Worm (Caenorhabditis elegans) whole organism, young adult: Measurements from ENCODE around the gene ech-9.

Source experiments
- C06A6.2 ChIP-seq: fragments of 200-800 bp; sonication (Bioruptor generic); conservative IDR thresholded peaks from 2 replicates; pipeline ENCODE4 v1.3.6; 2022; ENCODE audit warnings: missing genetic modification characterization, missing compliant biosample characterization
- F23B12.7 ChIP-seq: sonication (generic microtip); optimal IDR thresholded peaks from 2 replicates; lab custom pipeline; 2017; ENCODE audit warnings: missing genetic modification characterization, mild to moderate bottlenecking, missing compliant biosample characterization, antibody characterized with exemption, moderate library complexity; ENCODE audit not compliant: insufficient read depth
- F52B5.7 ChIP-seq: sonication (generic microtip); optimal IDR thresholded peaks from 2 replicates; lab custom pipeline; 2016; ENCODE audit warnings: mild to moderate bottlenecking, missing genetic modification characterization, missing compliant biosample characterization
- F57C9.4 ChIP-seq: sonication (generic microtip); optimal IDR thresholded peaks from 2 replicates; lab custom pipeline; 2017; ENCODE audit warnings: mild to moderate bottlenecking, missing genetic modification characterization, missing compliant biosample characterization
- K11D2.4 ChIP-seq: fragments of 200-800 bp; sonication (Bioruptor generic); IDR thresholded peaks from 2 replicates; pipeline ENCODE4 v1.3.6; 2022; ENCODE audit warnings: missing genetic modification reagents, missing genetic modification characterization, missing compliant biosample characterization
- T26A5.8 ChIP-seq: sonication (generic microtip); optimal IDR thresholded peaks from 2 replicates; lab custom pipeline; 2016; ENCODE audit warnings: missing genetic modification characterization, missing compliant biosample characterization
- Y67H2A.10 ChIP-seq: fragments of 200-800 bp; sonication (Bioruptor generic); conservative IDR thresholded peaks from 2 replicates; pipeline ENCODE4 v1.3.6; 2022; ENCODE audit warnings: missing genetic modification reagents, missing genetic modification characterization, missing compliant biosample characterization
- ama-1 ChIP-seq, 3 experiments: fragments of 150-350 bp in 1 of 3; sonication (generic microtip) in 2 of 3; optimal IDR thresholded peaks; 2 replicates each; lab custom pipeline; 2014 to 2018; ENCODE audit warnings: missing biosample characterization in 2 of 3, missing genetic modification characterization in 2 of 3, missing genetic modification reagents in 2 of 3
- attf-3 ChIP-seq: fragments of 200-800 bp; sonication (Bioruptor generic); conservative IDR thresholded peaks from 2 replicates; pipeline ENCODE4 v1.3.6; 2022; ENCODE audit warnings: missing genetic modification reagents, missing genetic modification characterization, missing compliant biosample characterization
- attf-5 ChIP-seq: fragments of 200-800 bp; sonication (Bioruptor generic); optimal IDR thresholded peaks from 2 replicates; lab custom pipeline; 2018; ENCODE audit warnings: mild to moderate bottlenecking, missing genetic modification characterization, missing compliant biosample characterization
- ccch-3 ChIP-seq: fragments of 200-800 bp; sonication (Bioruptor generic); optimal IDR thresholded peaks from 2 replicates; lab custom pipeline; 2018; ENCODE audit warnings: mild to moderate bottlenecking, missing genetic modification characterization, missing compliant biosample characterization
- ceh-79 ChIP-seq: sonication (generic microtip); optimal IDR thresholded peaks from 2 replicates; lab custom pipeline; 2017; ENCODE audit warnings: mild to moderate bottlenecking, missing genetic modification characterization, missing compliant biosample characterization
- dpff-1 ChIP-seq: sonication (generic microtip); optimal IDR thresholded peaks from 2 replicates; lab custom pipeline; 2017; ENCODE audit warnings: mild to moderate bottlenecking, missing genetic modification characterization, missing compliant biosample characterization
- efl-1 ChIP-seq: fragments of 150-350 bp; optimal IDR thresholded peaks from 2 replicates; lab custom pipeline; 2014; ENCODE audit warnings: missing biosample characterization, missing genetic modification reagents, missing genetic modification characterization
- egl-18 ChIP-seq: fragments of 200-800 bp; sonication (Bioruptor generic); IDR thresholded peaks from 2 replicates; pipeline ENCODE4 v1.3.6; 2022; ENCODE audit warnings: missing genetic modification reagents, missing genetic modification characterization, missing compliant biosample characterization
- egrh-3 ChIP-seq: fragments of 200-800 bp; sonication (Bioruptor generic); IDR thresholded peaks from 2 replicates; pipeline ENCODE4 v1.3.6; 2022; ENCODE audit warnings: missing genetic modification reagents, missing genetic modification characterization, missing compliant biosample characterization
- fkh-3 ChIP-seq: sonication (generic microtip); optimal IDR thresholded peaks from 2 replicates; lab custom pipeline; 2016; ENCODE audit warnings: mild to moderate bottlenecking, missing genetic modification characterization, missing compliant biosample characterization
- gei-17 ChIP-seq: fragments of 200-800 bp; sonication (Bioruptor generic); optimal IDR thresholded peaks from 2 replicates; lab custom pipeline; 2018; ENCODE audit warnings: mild to moderate bottlenecking, missing genetic modification characterization, missing compliant biosample characterization
- hmg-1.2 ChIP-seq: fragments of 200-800 bp; sonication (Bioruptor generic); IDR thresholded peaks from 2 replicates; pipeline ENCODE4 v1.3.6; 2022; ENCODE audit warnings: missing genetic modification reagents, missing genetic modification characterization, missing compliant biosample characterization
- lag-1 ChIP-seq: fragments of 200-800 bp; sonication (Bioruptor generic); IDR thresholded peaks from 2 replicates; pipeline ENCODE4 v1.3.6; 2022; ENCODE audit warnings: missing genetic modification reagents, missing genetic modification characterization, missing compliant biosample characterization
- lin-35 ChIP-seq, 3 experiments: fragments of 150-350 bp in 2 of 3; sonication (generic microtip) in 1 of 3; optimal IDR thresholded peaks; 2 replicates each; lab custom pipeline; 2014 to 2018; ENCODE audit warnings: missing biosample characterization in 3 of 3, missing genetic modification characterization in 3 of 3, missing genetic modification reagents in 3 of 3
- lin-40 ChIP-seq: sonication (generic microtip); optimal IDR thresholded peaks from 2 replicates; lab custom pipeline; 2016; ENCODE audit warnings: missing genetic modification characterization, mild to moderate bottlenecking, missing compliant biosample characterization, missing genotype, missing genetic modification reagents
- nfya-2 ChIP-seq: fragments of 200-800 bp; sonication (Bioruptor generic); IDR thresholded peaks from 2 replicates; pipeline ENCODE4 v1.3.6; 2022; ENCODE audit warnings: missing genetic modification reagents, missing genetic modification characterization, missing compliant biosample characterization
- nfyb-1 ChIP-seq: fragments of 200-800 bp; sonication (Bioruptor generic); IDR thresholded peaks from 2 replicates; pipeline ENCODE4 v1.3.6; 2022; ENCODE audit warnings: missing genetic modification reagents, missing genetic modification characterization, missing compliant biosample characterization
- nhr-120 ChIP-seq: fragments of 200-800 bp; sonication (Bioruptor generic); IDR thresholded peaks from 2 replicates; pipeline ENCODE4 v1.3.6; 2022; ENCODE audit warnings: missing genetic modification characterization, missing compliant biosample characterization
- nhr-179 ChIP-seq: sonication (generic microtip); optimal IDR thresholded peaks from 2 replicates; lab custom pipeline; 2016; ENCODE audit warnings: mild to moderate bottlenecking, missing genetic modification characterization, missing compliant biosample characterization
- nhr-27 ChIP-seq: fragments of 200-800 bp; sonication (Bioruptor generic); optimal IDR thresholded peaks from 2 replicates; lab custom pipeline; 2018; ENCODE audit warnings: mild to moderate bottlenecking, missing genetic modification characterization, moderate library complexity, missing compliant biosample characterization
- pbrm-1 ChIP-seq: fragments of 200-800 bp; sonication (Bioruptor generic); IDR thresholded peaks from 2 replicates; pipeline ENCODE4 v1.3.6; 2022; ENCODE audit warnings: missing genetic modification reagents, missing genetic modification characterization, missing compliant biosample characterization
- pha-4 ChIP-seq: fragments of 150-350 bp; sonication (generic microtip); optimal IDR thresholded peaks from 2 replicates; lab custom pipeline; 2014; ENCODE audit warnings: missing biosample characterization, missing genetic modification reagents, missing genetic modification characterization
- rcor-1 ChIP-seq: fragments of 200-800 bp; sonication (Bioruptor generic); IDR thresholded peaks from 2 replicates; pipeline ENCODE4 v1.3.6; 2022; ENCODE audit warnings: missing genetic modification reagents, missing genetic modification characterization, missing compliant biosample characterization
- sdz-38 ChIP-seq: sonication (generic microtip); optimal IDR thresholded peaks from 2 replicates; lab custom pipeline; 2016; ENCODE audit warnings: missing genotype, missing genetic modification characterization, missing compliant biosample characterization
- snpc-1.1 ChIP-seq: sonication (generic microtip); optimal IDR thresholded peaks from 2 replicates; lab custom pipeline; 2017; ENCODE audit warnings: missing genetic modification characterization, mild to moderate bottlenecking, missing compliant biosample characterization, antibody characterized with exemption, moderate library complexity, missing genotype, missing genetic modification reagents; ENCODE audit not compliant: insufficient read depth
- snpc-3.4 ChIP-seq: sonication (generic microtip); optimal IDR thresholded peaks from 2 replicates; lab custom pipeline; 2017; ENCODE audit warnings: missing genetic modification characterization, mild to moderate bottlenecking, missing compliant biosample characterization, antibody characterized with exemption, moderate library complexity, missing genotype, missing genetic modification reagents
- somi-1 ChIP-seq: fragments of 200-800 bp; sonication (Bioruptor generic); optimal IDR thresholded peaks from 2 replicates; lab custom pipeline; 2018; ENCODE audit warnings: mild to moderate bottlenecking, missing genetic modification characterization, missing compliant biosample characterization
- tbp1 ChIP-seq: fragments of 200-800 bp; sonication (Bioruptor generic); optimal IDR thresholded peaks from 2 replicates; lab custom pipeline; 2018; ENCODE audit warnings: mild to moderate bottlenecking, missing genetic modification characterization, missing compliant biosample characterization
- tbx-9 ChIP-seq: sonication (generic microtip); optimal IDR thresholded peaks from 2 replicates; lab custom pipeline; 2016; ENCODE audit warnings: borderline replicate concordance, missing genetic modification characterization, inconsistent platforms, missing compliant biosample characterization
- ztf-18 ChIP-seq: sonication (generic microtip); optimal IDR thresholded peaks from 2 replicates; lab custom pipeline; 2016; ENCODE audit warnings: missing genotype, mild to moderate bottlenecking, missing genetic modification characterization, missing compliant biosample characterization
- ztf-28 ChIP-seq: fragments of 200-800 bp; sonication (Bioruptor generic); IDR thresholded peaks from 2 replicates; pipeline ENCODE4 v1.3.6; 2022; ENCODE audit warnings: missing genetic modification reagents, missing genetic modification characterization, missing compliant biosample characterization

The ech-9 gene

DNA sequence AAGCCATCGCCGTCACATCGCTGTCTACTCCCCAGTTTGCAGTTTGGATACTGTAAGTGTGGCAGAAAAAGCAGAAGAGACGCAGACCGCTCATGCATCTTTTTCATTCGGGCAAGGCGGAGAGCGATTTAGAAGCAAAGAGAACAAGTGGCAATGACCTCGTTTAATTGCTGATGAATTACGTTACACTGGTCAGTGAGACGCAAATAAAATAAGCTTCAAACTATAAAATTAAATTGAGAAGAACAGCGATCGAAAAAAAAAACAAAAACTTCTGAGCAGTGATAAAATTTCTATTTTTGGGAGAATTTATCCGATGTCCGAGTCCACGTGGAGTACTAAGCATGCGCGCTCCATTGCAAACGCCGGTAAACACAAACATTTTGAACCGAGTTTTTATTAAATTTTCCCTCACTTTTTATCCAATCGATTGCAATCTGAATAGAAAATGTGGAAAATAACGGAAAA is 13.0 kb downstream of the ech-9 start, which contains the start of gene C24F3.2 (continued):
- TF ChIP-seq efl-1 (GFP tag; lab: Kevin White, UChicago) (peak; percentile 28), dpff-1 (tag; lab: Kevin White, UChicago) (no peak), lag-1 (GFP tag; lab: Robert Waterston, UW) (no peak), egrh-3 (GFP tag; lab: Robert Waterston, UW) (no peak), lin-40 (tag; lab: Kevin White, UChicago) (no peak), lin-35 (GFP tag; optimal IDR thresholded peaks at IDR 0.05; lab: Kevin White, UChicago) (peak in 1 of 3 experiments; percentile 46), sdz-38 (tag; lab: Kevin White, UChicago) (no peak), F52B5.7 (tag; lab: Kevin White, UChicago) (no peak), pha-4 (no peak), hmg-1.2 (GFP tag; lab: Robert Waterston, UW) (peak; percentile 80; the same call in 1 of the 2 replicates), Y67H2A.10 (GFP tag; lab: Robert Waterston, UW) (no peak), ztf-18 (peak; percentile 30), nhr-179 (tag; lab: Kevin White, UChicago) (no peak), somi-1 (peak; percentile 21), tbp1 (GFP tag; lab: Kevin White, UChicago) (no peak), F23B12.7 (tag; lab: Kevin White, UChicago) (peak; percentile 48), ztf-28 (no peak), pbrm-1 (GFP tag; lab: Robert Waterston, UW) (0 out of 2 replicates have a peak, but pooled peaks have one; percentile 32), ccch-3 (GFP tag; lab: Kevin White, UChicago) (no peak), tbx-9 (tag; lab: Kevin White, UChicago) (no peak), fkh-3 (tag; lab: Kevin White, UChicago) (no peak), T26A5.8 (tag; lab: Kevin White, UChicago) (no peak), snpc-1.1 (no peak), egl-18 (GFP tag; lab: Robert Waterston, UW) (no peak), attf-5 (GFP tag; lab: Kevin White, UChicago) (peak; percentile 79), ama-1 (optimal IDR thresholded peaks at IDR 0.05; lab: Kevin White, UChicago) (no peak), ama-1 (GFP tag; optimal IDR thresholded peaks at IDR 0.05; lab: Kevin White, UChicago) (no peak), C06A6.2 (no peak)
- TF ChIP-seq, all 124 proteins: peak for 13

DNA sequence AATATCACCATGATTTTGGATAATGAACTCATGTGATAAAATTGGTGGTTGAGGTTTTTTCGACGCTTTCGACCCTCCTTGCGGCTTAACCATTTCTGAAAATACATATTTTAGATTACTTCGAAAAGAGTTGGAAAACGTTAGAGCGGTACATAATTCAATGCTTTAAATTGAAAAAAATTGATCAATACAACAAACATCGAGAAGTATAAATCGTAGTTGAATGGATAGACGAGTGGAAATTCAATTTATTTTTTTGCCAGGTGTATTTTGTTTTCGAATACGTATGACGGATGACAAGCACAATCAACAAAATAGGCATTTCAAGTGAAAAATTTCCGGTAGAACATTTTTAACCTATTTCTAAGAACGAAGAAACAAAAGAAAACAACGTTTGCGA is 13.9 kb downstream of the ech-9 start, which contains the start of gene tram-1:
TSS of gene tram-1 (minus strand) at position 101 of the 400 bp plus-strand sequence.
- TF ChIP-seq gei-17, result no peak
- TF ChIP-seq, all 124 proteins: peak for 0

DNA sequence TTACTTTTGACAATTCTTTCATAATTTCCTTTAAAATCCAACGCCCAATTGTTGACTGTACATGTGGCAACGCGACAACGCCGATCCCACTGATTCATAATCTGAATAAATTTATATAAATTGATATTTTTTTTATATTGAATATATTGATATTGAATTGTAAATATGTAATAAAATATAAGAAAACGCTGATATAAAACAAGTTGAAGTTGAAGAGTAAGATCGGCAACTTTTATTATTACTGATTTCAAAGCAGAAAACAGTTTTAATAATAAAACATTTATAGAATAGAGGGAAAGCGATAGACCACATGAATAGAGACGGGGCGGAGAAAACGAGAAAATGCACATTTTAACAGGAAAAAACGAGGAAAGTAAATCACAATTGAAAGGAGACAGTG is 15.9 kb downstream of the ech-9 start, which contains the start of gene qns-1:
TSS of gene qns-1 (minus strand) at position 101 of the 400 bp plus-strand sequence.
- no peak for TF ChIP-seq ceh-79
- no peak for TF ChIP-seq tbx-9 (tag; lab: Kevin White, UChicago)
- no peak for TF ChIP-seq lin-40 (tag; lab: Kevin White, UChicago)
- no peak for TF ChIP-seq tbp1 (GFP tag; lab: Kevin White, UChicago)
- TF ChIP-seq nhr-27, result no peak
- TF ChIP-seq nhr-120, result no peak
- TF ChIP-seq snpc-3.4 (tag; lab: Kevin White, UChicago), result peak; percentile 15
- TF ChIP-seq attf-3 (GFP tag; lab: Robert Waterston, UW), result no peak
- no peak for TF ChIP-seq F52B5.7 (tag; lab: Kevin White, UChicago)
- TF ChIP-seq rcor-1, result no peak
- no peak for TF ChIP-seq nfya-2 (GFP tag; lab: Robert Waterston, UW)
- no peak for TF ChIP-seq nfyb-1 (GFP tag; lab: Robert Waterston, UW)
- no peak for TF ChIP-seq F57C9.4 (tag; lab: Kevin White, UChicago)
- TF ChIP-seq K11D2.4, result no peak
- peak in 1 of 3 experiments; percentile 12 for TF ChIP-seq lin-35 (GFP tag; optimal IDR thresholded peaks at IDR 0.05; lab: Kevin White, UChicago)
